Worm (Caenorhabditis elegans) whole organism, young adult: Measurements from ENCODE around the gene tost-1.

Experiments
- Y53G8AR.9 ChIP-seq: fragments of 200-800 bp; sonication (Bioruptor generic); conservative IDR thresholded peaks from 2 replicates; pipeline ENCODE4 v1.3.6; 2022; ENCODE audit warnings: missing genetic modification reagents, missing genetic modification characterization, missing compliant biosample characterization
- Y67H2A.10 ChIP-seq: fragments of 200-800 bp; sonication (Bioruptor generic); conservative IDR thresholded peaks from 2 replicates; pipeline ENCODE4 v1.3.6; 2022; ENCODE audit warnings: missing genetic modification reagents, missing genetic modification characterization, missing compliant biosample characterization
- chd-7 ChIP-seq: sonication (generic microtip); optimal IDR thresholded peaks from 2 replicates; lab custom pipeline; 2016; ENCODE audit warnings: mild to moderate bottlenecking, missing genetic modification characterization, moderate library complexity, missing compliant biosample characterization
- hlh-26 ChIP-seq: fragments of 200-800 bp; sonication (Bioruptor generic); conservative IDR thresholded peaks from 2 replicates; pipeline ENCODE4 v1.3.6; 2022; ENCODE audit warnings: missing genetic modification reagents, missing genetic modification characterization, missing compliant biosample characterization
- lag-1 ChIP-seq: fragments of 200-800 bp; sonication (Bioruptor generic); IDR thresholded peaks from 2 replicates; pipeline ENCODE4 v1.3.6; 2022; ENCODE audit warnings: missing genetic modification reagents, missing genetic modification characterization, missing compliant biosample characterization

DNA sequence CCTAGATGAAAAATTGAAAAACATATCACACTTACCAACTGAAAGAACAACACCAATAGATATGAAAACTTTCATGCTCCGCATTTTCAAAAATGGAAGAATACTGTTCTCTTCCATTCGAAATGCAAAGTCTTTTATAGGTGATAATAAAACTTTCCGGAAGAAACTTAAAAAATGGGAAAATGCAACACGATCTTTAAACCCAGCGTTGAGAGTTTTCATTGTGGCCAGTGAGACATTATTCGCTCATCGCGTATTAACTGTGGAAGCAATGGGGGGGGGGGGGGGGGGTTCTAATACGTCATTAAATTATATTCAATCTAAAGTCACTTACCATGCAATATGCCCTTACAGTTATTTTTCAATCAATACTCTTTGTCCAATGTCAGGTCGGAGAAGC is 33.8 kb downstream of the tost-1 start, which contains the start of the genes clec-157 and fkh-5:
- no peak for TF ChIP-seq Y67H2A.10 (GFP tag; lab: Robert Waterston, UW)
- no peak for TF ChIP-seq hlh-26 (GFP tag; lab: Robert Waterston, UW)
- TF ChIP-seq lag-1 = no peak
- TF ChIP-seq Y53G8AR.9 (GFP tag; lab: Robert Waterston, UW) = no peak
- no peak for TF ChIP-seq chd-7
